Fruit fly (Drosophila melanogaster) whole organism, embryonic: Measurements from ENCODE around the gene dgrn.

Source experiments
- CG10431 ChIP-seq: fragments of 200-800 bp; sonication (Bioruptor generic); optimal IDR thresholded peaks from 3 replicates; lab custom pipeline; 2018; ENCODE audit warnings: missing biosample characterization, mild to moderate bottlenecking, missing genetic modification characterization
- CG10462 ChIP-seq: fragments of 200-800 bp; sonication (Bioruptor generic); optimal IDR thresholded peaks from 2 replicates; lab custom pipeline; 2016; ENCODE audit warnings: missing biosample characterization, missing genetic modification characterization
- CG10654 ChIP-seq: fragments of 200-800 bp; sonication (Bioruptor generic); optimal IDR thresholded peaks from 2 replicates; lab custom pipeline; 2016; ENCODE audit warnings: missing biosample characterization, missing genetic modification characterization
- CG10959 ChIP-seq: fragments of 200-800 bp; sonication (Bioruptor generic); IDR thresholded peaks from 2 replicates; pipeline ENCODE4 v1.3.6; 2022; ENCODE audit warnings: missing biosample characterization, missing genetic modification characterization
- CG11504 ChIP-seq: fragments of 200-800 bp; sonication (Bioruptor generic); optimal IDR thresholded peaks from 3 replicates; lab custom pipeline; 2019; ENCODE audit warnings: missing biosample characterization, mild to moderate bottlenecking, missing genetic modification characterization, moderate library complexity
- CG1233 ChIP-seq: fragments of 200-800 bp; sonication (Bioruptor generic); optimal IDR thresholded peaks from 4 replicates; lab custom pipeline; 2018; ENCODE audit warnings: missing biosample characterization, mild to moderate bottlenecking, missing genetic modification characterization
- CG12744 ChIP-seq: fragments of 200-800 bp; sonication (Bioruptor generic); optimal IDR thresholded peaks from 2 replicates; lab custom pipeline; 2016; ENCODE audit warnings: missing biosample characterization, missing genetic modification characterization
- CG13287 ChIP-seq: fragments of 200-800 bp; sonication (Bioruptor generic); IDR thresholded peaks from 2 replicates; pipeline ENCODE4 v1.3.6; 2022; ENCODE audit warnings: missing biosample characterization, missing genetic modification characterization; ENCODE audit not compliant: partially characterized antibody
- CG15514 ChIP-seq: fragments of 200-800 bp; sonication (Bioruptor generic); optimal IDR thresholded peaks from 3 replicates; lab custom pipeline; 2017; ENCODE audit warnings: missing biosample characterization, missing genetic modification characterization, mild to moderate bottlenecking, moderate library complexity, missing genetic modification reagents
- CG15696 ChIP-seq: fragments of 200-800 bp; sonication (Bioruptor generic); optimal IDR thresholded peaks from 2 replicates; lab custom pipeline; 2019; ENCODE audit warnings: missing biosample characterization, mild to moderate bottlenecking, missing genetic modification characterization, moderate library complexity
- CG1603 ChIP-seq: fragments of 200-800 bp; sonication (Bioruptor generic); optimal IDR thresholded peaks from 2 replicates; lab custom pipeline; 2019; ENCODE audit warnings: missing biosample characterization, mild to moderate bottlenecking, missing genetic modification characterization, moderate library complexity
- CG17186 ChIP-seq: fragments of 200-800 bp; sonication (Bioruptor generic); optimal IDR thresholded peaks from 3 replicates; lab custom pipeline; 2017; ENCODE audit warnings: missing biosample characterization, missing genetic modification reagents, missing genetic modification characterization
- CG18011 ChIP-seq: fragments of 200-800 bp; sonication (Bioruptor generic); optimal IDR thresholded peaks from 2 replicates; lab custom pipeline; 2017; ENCODE audit warnings: missing biosample characterization, missing genetic modification characterization, mild to moderate bottlenecking, moderate library complexity, missing genotype
- CG1832 ChIP-seq: fragments of 200-800 bp; sonication (Bioruptor generic); optimal IDR thresholded peaks from 2 replicates; lab custom pipeline; 2017; ENCODE audit warnings: missing biosample characterization, mild to moderate bottlenecking, missing genetic modification characterization, inconsistent platforms
- CG3726 ChIP-seq: fragments of 200-800 bp; sonication (Bioruptor generic); IDR thresholded peaks from 3 replicates; pipeline ENCODE4, ENCODE4 v1.3.6; 2022; ENCODE audit warnings: missing biosample characterization, missing genetic modification characterization
- CG4617 ChIP-seq: fragments of 200-800 bp; sonication (Bioruptor generic); optimal IDR thresholded peaks from 3 replicates; lab custom pipeline; 2016; ENCODE audit warnings: missing biosample characterization, missing genetic modification characterization, borderline replicate concordance
- CG4730 ChIP-seq: fragments of 200-800 bp; sonication (Bioruptor generic); IDR thresholded peaks from 2 replicates; pipeline ENCODE4 v1.3.6; 2022; ENCODE audit warnings: missing biosample characterization, missing genetic modification characterization
- CG4854 ChIP-seq: fragments of 200-800 bp; sonication (Bioruptor generic); optimal IDR thresholded peaks from 2 replicates; lab custom pipeline; 2016; ENCODE audit warnings: missing biosample characterization, missing genetic modification characterization, inconsistent platforms
- CG6813 ChIP-seq: fragments of 200-800 bp; sonication (Bioruptor generic); optimal IDR thresholded peaks from 2 replicates; lab custom pipeline; 2017; ENCODE audit warnings: missing biosample characterization, missing genetic modification characterization, mild to moderate bottlenecking, moderate library complexity, missing genetic modification reagents
- CG8281 ChIP-seq: fragments of 200-800 bp; sonication (Bioruptor generic); optimal IDR thresholded peaks from 2 replicates; lab custom pipeline; 2018; ENCODE audit warnings: missing biosample characterization, mild to moderate bottlenecking, missing genetic modification characterization, moderate library complexity
- CG8478 ChIP-seq: fragments of >200 bp; optimal IDR thresholded peaks from 2 replicates; lab custom pipeline; 2018
- D ChIP-seq, 2 experiments: fragments of 200-800 bp in 1 of 2; fragments of >200 bp in 1 of 2; sonication (Bioruptor generic) in 1 of 2; optimal IDR thresholded peaks; 2 replicates in 1 of 2; 3 replicates in 1 of 2; lab custom pipeline; 2017; ENCODE audit warnings: mild to moderate bottlenecking in 1 of 2, missing biosample characterization in 1 of 2, missing genetic modification characterization in 1 of 2, missing genetic modification reagents in 1 of 2
- Doc2 ChIP-seq: fragments of 200-800 bp; sonication (Bioruptor generic); IDR thresholded peaks from 2 replicates; pipeline ENCODE4 v1.3.6; 2022; ENCODE audit warnings: missing biosample characterization, missing genetic modification characterization
- Ets97D ChIP-seq: fragments of 200-800 bp; sonication (Bioruptor generic); optimal IDR thresholded peaks from 3 replicates; lab custom pipeline; 2016; ENCODE audit warnings: missing biosample characterization, missing genetic modification characterization
- Lim3 ChIP-seq: fragments of 200-800 bp; sonication (Bioruptor generic); IDR thresholded peaks from 2 replicates; pipeline ENCODE4 v1.3.6; 2022; ENCODE audit warnings: missing biosample characterization, missing genetic modification characterization
- Myb ChIP-seq: fragments of 200-800 bp; sonication (Bioruptor generic); optimal IDR thresholded peaks from 2 replicates; lab custom pipeline; 2016; ENCODE audit warnings: missing biosample characterization, missing genetic modification characterization
- Nf-YC ChIP-seq: fragments of 200-800 bp; optimal IDR thresholded peaks from 3 replicates; lab custom pipeline; 2019; ENCODE audit warnings: missing biosample characterization, mild to moderate bottlenecking, missing genetic modification characterization, moderate library complexity
- Poxn ChIP-seq: fragments of 200-800 bp; sonication (Bioruptor generic); IDR thresholded peaks from 2 replicates; pipeline ENCODE4 v1.3.6; 2022; ENCODE audit warnings: missing biosample characterization, missing genetic modification characterization
- Rx ChIP-seq: fragments of 200-800 bp; sonication (Bioruptor generic); IDR thresholded peaks from 2 replicates; pipeline ENCODE4 v1.3.6; 2022; ENCODE audit warnings: missing biosample characterization, missing genetic modification characterization
- TFAM ChIP-seq: fragments of 200-800 bp; sonication (Bioruptor generic); optimal IDR thresholded peaks from 2 replicates; lab custom pipeline; 2017; ENCODE audit warnings: missing biosample characterization, missing genetic modification characterization, inconsistent platforms
- abd-A ChIP-seq: fragments of 200-800 bp; sonication (Bioruptor generic); optimal IDR thresholded peaks from 3 replicates; lab custom pipeline; 2019; ENCODE audit warnings: missing biosample characterization, mild to moderate bottlenecking, missing genetic modification characterization, moderate library complexity
- ac ChIP-seq: fragments of 200-800 bp; sonication (Bioruptor generic); optimal IDR thresholded peaks from 3 replicates; lab custom pipeline; 2017; ENCODE audit warnings: missing biosample characterization, mild to moderate bottlenecking, missing genetic modification characterization
- caup ChIP-seq: fragments of 200-800 bp; sonication (Bioruptor generic); optimal IDR thresholded peaks from 3 replicates; lab custom pipeline; 2017; ENCODE audit warnings: missing biosample characterization, mild to moderate bottlenecking, missing genetic modification characterization, moderate library complexity; ENCODE audit not compliant: severe bottlenecking
- corto ChIP-seq: fragments of 200-800 bp; sonication (Bioruptor generic); optimal IDR thresholded peaks from 2 replicates; lab custom pipeline; 2016; ENCODE audit warnings: missing biosample characterization, mild to moderate bottlenecking, missing genetic modification characterization, moderate library complexity
- croc ChIP-seq: fragments of 200-800 bp; sonication (Bioruptor generic); conservative IDR thresholded peaks from 3 replicates; pipeline ENCODE4 v1.3.6; 2022; ENCODE audit warnings: missing biosample characterization, missing genetic modification characterization
- h ChIP-seq: fragments of >200 bp; optimal IDR thresholded peaks from 2 replicates; lab custom pipeline; 2017
- ham ChIP-seq: fragments of 200-800 bp; sonication (Bioruptor generic); IDR thresholded peaks from 2 replicates; pipeline ENCODE4 v1.3.6; 2022; ENCODE audit warnings: missing biosample characterization, missing genetic modification characterization
- klu ChIP-seq: fragments of 200-800 bp; sonication (Bioruptor generic); IDR thresholded peaks from 2 replicates; pipeline ENCODE4 v1.3.6; 2022; ENCODE audit warnings: missing biosample characterization, missing genetic modification characterization
- knrl ChIP-seq: fragments of 200-800 bp; sonication (Bioruptor generic); IDR thresholded peaks from 3 replicates; pipeline ENCODE4 v1.3.6; 2022; ENCODE audit warnings: missing biosample characterization, missing genetic modification characterization; ENCODE audit not compliant: partially characterized antibody
- nerfin-2 ChIP-seq: fragments of 200-800 bp; sonication (Bioruptor generic); IDR thresholded peaks from 2 replicates; pipeline ENCODE4 v1.3.6; 2022; ENCODE audit warnings: missing biosample characterization, missing genetic modification characterization; ENCODE audit not compliant: partially characterized antibody
- p53 ChIP-seq: fragments of 200-800 bp; sonication (Bioruptor generic); optimal IDR thresholded peaks from 2 replicates; lab custom pipeline; 2016; ENCODE audit warnings: missing biosample characterization, missing genetic modification characterization
- pb ChIP-seq: fragments of 200-800 bp; sonication (Bioruptor generic); optimal IDR thresholded peaks from 3 replicates; lab custom pipeline; 2016; ENCODE audit warnings: missing biosample characterization, missing genetic modification characterization
- rib ChIP-seq: fragments of 200-800 bp; sonication (Bioruptor generic); IDR thresholded peaks from 2 replicates; pipeline ENCODE4 v1.3.6; 2022; ENCODE audit warnings: missing biosample characterization, missing genetic modification characterization
- so ChIP-seq: fragments of 200-800 bp; sonication (Bioruptor generic); IDR thresholded peaks from 3 replicates; pipeline ENCODE4 v1.3.6; 2022; ENCODE audit warnings: missing biosample characterization, missing genetic modification characterization
- ssp ChIP-seq: fragments of 200-800 bp; sonication (Bioruptor generic); IDR thresholded peaks from 2 replicates; pipeline ENCODE4 v1.3.6; 2022; ENCODE audit warnings: missing biosample characterization, missing genetic modification characterization
- sug ChIP-seq: fragments of 200-800 bp; optimal IDR thresholded peaks from 2 replicates; lab custom pipeline; 2019; ENCODE audit warnings: missing biosample characterization, mild to moderate bottlenecking, missing genetic modification characterization, moderate library complexity
- twi ChIP-seq: fragments of 200-800 bp; optimal IDR thresholded peaks from 2 replicates; lab custom pipeline; 2019; ENCODE audit warnings: missing biosample characterization, mild to moderate bottlenecking, missing genetic modification characterization, moderate library complexity
- tx ChIP-seq: fragments of 200-800 bp; sonication (Bioruptor generic); optimal IDR thresholded peaks from 2 replicates; lab custom pipeline; 2016; ENCODE audit warnings: missing biosample characterization, missing genetic modification characterization
- yki ChIP-seq: fragments of >200 bp; optimal IDR thresholded peaks from 3 replicates; lab custom pipeline; 2018

Gene dgrn

dm6 chr3R:5821243-5821642 lies 3.2 kb upstream of the dgrn start, which contains the start of gene Hpr1 (continued):
- TF ChIP-seq CG4854 (GFP tag; lab: Kevin White, UChicago) (no peak), caup (no peak), ssp (GFP tag; lab: Robert Waterston, UW) (no peak), CG10654 (GFP tag; lab: Kevin White, UChicago) (no peak), Nf-YC (tag; lab: Kevin White, UChicago) (no peak), CG10462 (no peak), ac (no peak), CG1832 (GFP tag; lab: Kevin White, UChicago) (no peak), CG8281 (tag; lab: Kevin White, UChicago) (no peak), h (no peak), CG15514 (GFP tag; lab: Kevin White, UChicago) (no peak), Ets97D (GFP tag; lab: Kevin White, UChicago) (peak; percentile 33), sug (tag; lab: Kevin White, UChicago) (no peak), CG13287 (GFP tag; lab: Robert Waterston, UW) (peak; percentile 61), Myb (GFP tag; lab: Kevin White, UChicago) (peak; percentile 31), CG1603 (tag; lab: Kevin White, UChicago) (peak; percentile 36), nerfin-2 (GFP tag; lab: Robert Waterston, UW) (peak; percentile 48; the same call in 1 of the 2 replicates), Rx (GFP tag; lab: Robert Waterston, UW) (no peak), CG1233 (GFP tag; lab: Kevin White, UChicago) (no peak), CG4617 (GFP tag; lab: Kevin White, UChicago) (peak; percentile 68), twi (tag; lab: Kevin White, UChicago) (no peak), D (optimal IDR thresholded peaks at IDR 0.05; lab: Kevin White, UChicago) (no peak), D (GFP tag; optimal IDR thresholded peaks at IDR 0.05; lab: Kevin White, UChicago) (no peak), klu (GFP tag; lab: Robert Waterston, UW) (no peak), so (GFP tag; lab: Robert Waterston, UW) (no peak), CG12744 (GFP tag; lab: Kevin White, UChicago) (no peak), CG18011 (GFP tag; lab: Kevin White, UChicago) (no peak), tx (GFP tag; lab: Kevin White, UChicago) (no peak), croc (GFP tag; lab: Robert Waterston, UW) (no peak), rib (no peak), CG6813 (GFP tag; lab: Kevin White, UChicago) (no peak), pb (GFP tag; lab: Kevin White, UChicago) (no peak), CG4730 (no peak), ham (GFP tag; lab: Robert Waterston, UW) (no peak), CG10431 (GFP tag; lab: Kevin White, UChicago) (no peak), corto (GFP tag; lab: Kevin White, UChicago) (no peak), Doc2 (GFP tag; lab: Robert Waterston, UW) (no peak), CG3726 (GFP tag; lab: Robert Waterston, UW) (no peak), Poxn (GFP tag; lab: Robert Waterston, UW) (no peak), TFAM (GFP tag; lab: Kevin White, UChicago) (no peak), yki (lab: Kevin White, UChicago) (no peak), CG10959 (GFP tag; lab: Robert Waterston, UW) (no peak), p53 (GFP tag; lab: Kevin White, UChicago) (no peak), CG11504 (tag; lab: Kevin White, UChicago) (no peak), abd-A (no peak), Lim3 (GFP tag; lab: Robert Waterston, UW) (no peak), knrl (GFP tag; lab: Robert Waterston, UW) (no peak), CG17186 (GFP tag; lab: Kevin White, UChicago) (peak; percentile 84), CG15696 (tag; lab: Kevin White, UChicago) (no peak), CG8478 (no peak)
